Worm (Caenorhabditis elegans): ENCODE measurements around the gene C39B10.1.

ce11 chrX:10462391-10462790 is 1.1 kb downstream of the C39B10.1 start:
- TF ChIP-seq snpc-4 (tag; optimal IDR thresholded peaks at IDR 0.05), result no peak
- no peak for TF ChIP-seq nhr-77 (tag; optimal IDR thresholded peaks at IDR 0.05)
- TF ChIP-seq unc-39 (tag; optimal IDR thresholded peaks at IDR 0.05), result no peak
